Worm (Caenorhabditis elegans): ENCODE results near the gene mog-1.

- TF ChIP-seq W03F9.2 (tag; optimal IDR thresholded peaks at IDR 0.05), result no peak
- no peak for TF ChIP-seq dao-5 (tag; optimal IDR thresholded peaks at IDR 0.05)
These were observed 5.8 kb downstream of the mog-1 start, which contains the start of gene K03H1.13 for ce11 chrIII:9950244-9950643.
